Fruit fly (Drosophila melanogaster) S2 (cell line): ENCODE measurements around the gene Polr2H.

Experiments used
- CG8478 ChIP-seq: fragments of >200 bp; optimal IDR thresholded peaks from 2 replicates; lab custom pipeline; 2018
- CTCF ChIP-seq, 2 experiments: fragments of >200 bp; optimal IDR thresholded peaks; 2 replicates each; lab custom pipeline; 2018

Polr2H gene

DNA sequence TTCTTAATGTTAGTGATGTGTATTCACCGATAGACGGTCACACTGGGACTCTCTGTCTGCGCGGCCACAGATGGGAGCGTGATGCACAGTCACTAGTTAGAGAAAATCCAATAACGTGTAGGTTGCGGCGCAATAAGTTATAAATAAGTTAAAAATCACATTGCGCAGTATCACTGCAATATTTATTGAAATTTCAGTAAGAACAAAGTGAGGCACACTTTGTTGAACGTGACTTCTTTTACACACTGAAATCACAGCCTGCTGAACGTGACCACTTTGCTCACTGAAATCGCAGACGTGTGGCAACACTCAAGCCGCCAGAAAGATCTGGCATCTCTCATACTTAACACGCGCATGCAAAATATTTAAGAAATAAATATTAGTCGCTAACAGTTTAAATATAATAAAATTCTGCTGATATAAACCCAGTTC, at the start of gene Polr2H, which contains the start of gene CG11247:
Polr2H (plus strand) TSS at position 317 of the 432 bp plus-strand sequence.
CG11247 (minus strand) TSS at position 191 of the 432 bp plus-strand sequence.
- TF ChIP-seq CG8478 = no peak
- TF ChIP-seq CTCF (optimal IDR thresholded peaks at IDR 0.05; lab: Kevin White, UChicago) = peak in 1 of 2 experiments; percentile 41

dm6 chr3L:21679687-21680086, 49.0 kb upstream of the Polr2H start, which contains the start of the genes Als2 and CG11248:
Gene Als2 (minus strand): TSS chr3L:21679755.
Gene CG11248 (plus strand): TSS chr3L:21680050.
- TF ChIP-seq CTCF (optimal IDR thresholded peaks at IDR 0.05; lab: Kevin White, UChicago) (no peak), CG8478 (no peak)

- TF ChIP-seq CTCF (optimal IDR thresholded peaks at IDR 0.05; lab: Kevin White, UChicago) = no peak
- TF ChIP-seq CG8478 = no peak
Measured at dm6 chr3L:21683942-21684341, 44.8 kb upstream of the Polr2H start, which contains the start of gene Sfp78E. Gene Sfp78E (minus strand): TSS chr3L:21684042.

DNA sequence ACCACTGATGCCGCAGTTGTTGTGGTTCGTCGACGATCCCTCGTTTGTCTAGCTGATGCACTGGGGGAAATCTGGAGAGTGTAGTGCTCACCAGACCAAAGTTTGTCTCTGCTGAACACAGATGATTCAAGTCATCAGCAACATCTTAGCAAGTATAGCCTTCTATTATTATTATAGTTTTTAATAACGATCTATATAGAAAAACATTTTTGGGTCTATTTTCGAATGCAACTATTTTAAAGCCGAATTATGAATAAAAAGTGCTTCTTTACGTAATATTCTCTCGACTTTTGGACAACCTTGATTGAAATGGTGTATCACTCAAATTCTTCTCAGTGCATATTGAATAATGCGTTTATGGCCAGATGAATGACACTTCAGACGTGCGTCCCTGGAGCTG, 43.0 kb upstream of the Polr2H start:
- TF ChIP-seq CTCF (optimal IDR thresholded peaks at IDR 0.05; lab: Kevin White, UChicago) = no peak
- no peak for TF ChIP-seq CG8478

DNA sequence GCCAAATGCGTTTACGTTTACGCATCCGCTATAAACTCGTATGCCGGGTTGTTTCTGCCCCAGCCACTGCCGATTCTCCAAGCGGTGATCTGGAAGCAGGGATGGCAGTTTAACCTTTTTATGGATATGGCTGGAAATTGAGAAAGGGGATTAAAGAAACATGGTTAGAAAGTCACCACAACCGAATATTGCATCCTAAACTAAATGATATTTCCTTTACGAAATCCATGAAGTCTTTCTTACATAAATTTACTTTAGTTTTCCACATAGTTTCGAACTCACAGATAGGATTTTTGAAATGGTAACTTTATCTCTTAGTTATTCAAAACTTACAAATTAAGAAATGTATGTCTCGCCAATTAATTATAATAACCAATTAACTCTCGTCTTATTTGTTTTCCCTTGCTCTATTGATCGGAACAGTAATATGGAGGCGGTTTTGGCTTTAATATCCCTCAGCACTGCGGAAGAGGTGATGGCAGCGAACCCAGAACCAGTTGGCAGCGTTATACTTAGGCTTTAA, 40.1 kb upstream of the Polr2H start:
- no peak for TF ChIP-seq CTCF (optimal IDR thresholded peaks at IDR 0.05; lab: Kevin White, UChicago)
- TF ChIP-seq CG8478 = no peak

DNA sequence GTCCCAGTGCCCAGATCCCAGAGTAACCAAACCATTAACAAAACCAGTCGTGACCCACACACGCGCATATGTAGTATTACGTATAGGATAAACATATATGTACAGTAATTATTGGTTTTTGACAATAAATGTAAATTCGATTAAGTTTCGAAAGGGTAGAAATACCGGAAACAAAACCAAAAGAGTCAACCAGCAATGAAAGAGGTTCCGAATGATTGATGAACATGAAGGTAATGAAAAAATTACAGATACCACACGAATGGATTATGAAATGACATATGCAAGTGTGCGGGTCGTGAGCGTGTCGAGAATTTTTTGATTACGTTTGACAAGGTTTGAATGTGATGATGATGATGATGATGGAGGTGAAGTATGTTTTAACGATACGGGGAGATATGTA, 34.1 kb upstream of the Polr2H start:
- no peak for TF ChIP-seq CTCF (optimal IDR thresholded peaks at IDR 0.05; lab: Kevin White, UChicago)
- TF ChIP-seq CG8478 = no peak

dm6 chr3L:21700052-21700451, 28.7 kb upstream of the Polr2H start:
- TF ChIP-seq CG8478 = no peak
- TF ChIP-seq CTCF (optimal IDR thresholded peaks at IDR 0.05; lab: Kevin White, UChicago) = no peak

- TF ChIP-seq CTCF (optimal IDR thresholded peaks at IDR 0.05; lab: Kevin White, UChicago) = no peak
- TF ChIP-seq CG8478 = no peak
Measured at dm6 chr3L:21700945-21701344, 27.8 kb upstream of the Polr2H start.

dm6 chr3L:21706144-21706926, 22.4 kb upstream of the Polr2H start, which contains the start of gene CG32447:
Gene CG32447 (minus strand): TSS chr3L:21706365.
- TF ChIP-seq CTCF (optimal IDR thresholded peaks at IDR 0.05; lab: Kevin White, UChicago) (no peak), CG8478 (no peak)

- TF ChIP-seq CTCF (optimal IDR thresholded peaks at IDR 0.05; lab: Kevin White, UChicago) = no peak
- no peak for TF ChIP-seq CG8478
Measured at dm6 chr3L:21709785-21710591, 18.7 kb upstream of the Polr2H start.

DNA sequence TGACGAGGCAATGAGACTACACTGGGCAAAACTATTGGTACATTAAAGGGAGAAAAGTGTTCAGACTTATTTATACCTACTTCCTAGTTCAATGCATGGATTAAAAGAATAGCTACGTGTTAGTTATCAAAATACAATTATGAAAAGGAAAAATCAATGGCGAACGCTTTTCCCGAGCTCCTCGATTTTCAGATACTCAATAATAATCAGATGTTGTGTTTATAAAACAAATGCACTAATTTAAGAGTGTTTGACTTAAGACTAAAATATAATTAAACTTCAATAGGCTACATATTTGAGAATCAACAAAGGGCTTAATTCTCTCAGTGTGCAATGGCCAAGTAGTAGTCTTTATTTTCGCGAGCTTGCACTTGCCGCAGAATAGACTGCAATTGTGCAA, 12.8 kb upstream of the Polr2H start:
- TF ChIP-seq CTCF (optimal IDR thresholded peaks at IDR 0.05; lab: Kevin White, UChicago) (no peak), CG8478 (no peak)

DNA sequence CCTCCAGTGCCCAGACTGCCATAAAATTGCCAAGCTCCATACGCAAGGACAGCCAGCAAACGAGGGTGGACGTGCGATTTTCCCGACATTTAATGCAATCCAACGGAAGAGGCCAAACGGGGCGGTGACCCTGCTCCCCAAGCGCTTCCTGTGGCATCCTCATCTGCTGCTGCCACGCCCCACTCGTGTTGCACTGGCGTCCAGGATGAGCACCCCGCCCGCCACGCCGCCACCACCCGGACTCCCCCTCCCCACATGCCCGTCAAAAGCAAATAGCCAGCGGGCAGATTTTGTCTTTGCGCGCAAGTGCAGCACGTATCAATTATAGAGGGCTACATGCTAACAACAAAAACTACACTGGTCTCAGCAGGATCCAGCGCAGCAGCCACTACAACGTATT, 10.5 kb upstream of the Polr2H start:
- TF ChIP-seq CG8478 = no peak
- TF ChIP-seq CTCF (optimal IDR thresholded peaks at IDR 0.05; lab: Kevin White, UChicago) = no peak

dm6 chr3L:21720869-21721268, 7.9 kb upstream of the Polr2H start:
- no peak for TF ChIP-seq CTCF (optimal IDR thresholded peaks at IDR 0.05; lab: Kevin White, UChicago)
- no peak for TF ChIP-seq CG8478

DNA sequence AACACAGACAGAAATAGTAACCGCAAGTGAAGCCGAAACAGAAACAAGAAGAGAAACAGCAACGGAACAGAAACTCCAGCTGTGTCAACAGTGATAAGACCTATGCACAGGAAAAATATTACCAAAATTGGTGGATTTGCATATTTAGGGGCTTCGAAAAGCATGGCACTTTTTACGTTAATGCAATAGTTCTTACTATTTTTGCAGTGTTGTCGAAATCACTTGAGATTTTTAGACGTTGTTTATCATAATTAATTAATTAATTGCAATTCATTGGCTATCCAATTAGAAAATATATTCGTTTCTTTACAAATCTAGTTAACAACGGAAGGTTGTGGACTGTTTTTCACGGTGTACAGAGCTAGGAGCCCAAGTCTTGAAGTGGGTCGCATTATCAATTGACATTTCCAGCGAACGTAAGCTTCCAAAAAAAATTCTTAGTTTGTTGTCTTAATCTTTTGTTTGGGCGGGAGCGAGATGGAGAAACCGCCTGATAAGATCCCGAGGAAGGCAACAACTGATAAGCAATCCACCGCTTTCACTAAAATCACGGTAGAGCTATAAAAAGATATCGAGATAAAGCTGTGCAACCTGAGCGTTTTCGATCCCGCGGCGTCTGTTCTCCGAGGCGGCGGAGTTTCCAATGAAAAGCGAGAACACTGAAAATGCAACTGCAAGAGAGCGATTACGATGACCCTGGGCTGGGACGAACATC, 1.6 kb upstream of the Polr2H start:
- TF ChIP-seq CTCF (optimal IDR thresholded peaks at IDR 0.05; lab: Kevin White, UChicago) (no peak), CG8478 (no peak)

dm6 chr3L:21727728-21728124, 1.0 kb upstream of the Polr2H start:
- no peak for TF ChIP-seq CTCF (optimal IDR thresholded peaks at IDR 0.05; lab: Kevin White, UChicago)
- no peak for TF ChIP-seq CG8478
